Fruit fly (Drosophila melanogaster): ENCODE results near the gene CG11403.

DNA sequence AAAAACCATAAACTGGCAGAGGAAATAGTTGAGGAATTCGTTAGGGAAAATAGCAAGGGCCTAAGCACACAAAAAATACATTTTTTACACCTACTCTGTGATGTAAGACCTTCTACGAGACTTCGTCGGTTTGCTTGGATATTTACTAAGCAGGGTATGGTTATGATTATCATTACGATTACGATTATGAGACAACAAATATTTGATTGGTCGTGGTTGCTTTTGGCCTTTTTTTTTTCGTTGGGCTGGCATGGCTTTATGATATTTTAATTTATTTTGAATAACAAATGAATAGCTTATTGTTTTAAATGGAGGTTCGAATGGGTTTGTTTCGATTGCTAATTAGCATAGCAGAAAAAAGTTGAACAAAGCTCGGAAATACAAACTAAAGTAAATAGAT, 24.9 kb upstream of the CG11403 start:
- TF ChIP-seq psq (optimal IDR thresholded peaks at IDR 0.05) (no peak), EcR (GFP tag; optimal IDR thresholded peaks at IDR 0.05) (no peak), Dll (optimal IDR thresholded peaks at IDR 0.05) (no peak)
